Fruit fly (Drosophila melanogaster): Measurements from ENCODE around the gene CG31624.

Gene CG31624

DNA sequence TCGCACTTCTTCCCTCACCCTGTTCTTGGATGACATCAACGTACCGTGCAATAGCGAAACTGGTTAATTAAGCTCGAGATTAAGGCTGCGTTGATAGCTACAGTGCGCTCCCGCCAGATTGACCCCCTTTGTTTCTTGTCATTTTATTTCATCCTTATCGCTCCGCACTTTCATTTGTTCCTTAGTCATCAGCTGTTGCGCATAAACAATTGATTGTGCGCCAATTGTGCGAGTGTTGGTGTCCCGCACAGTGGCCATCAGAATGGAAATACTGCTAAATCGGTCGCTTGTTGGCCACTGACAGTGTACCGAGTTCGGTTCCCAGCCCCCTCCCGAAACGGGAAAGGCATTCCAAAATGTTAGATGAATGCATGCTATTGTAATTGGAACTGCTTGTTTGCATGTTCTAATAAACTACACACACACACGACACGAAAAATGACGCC, 19.5 kb upstream of the CG31624 start (continued):
- TF ChIP-seq Sox102F (GFP tag; optimal IDR thresholded peaks at IDR 0.05) (no peak), CG4707 (GFP tag; optimal IDR thresholded peaks at IDR 0.05) (peak; percentile 29), Dbx (GFP tag; IDR thresholded peaks at IDR 0.05) (peak; percentile 28; the same call in 1 of the 3 replicates), Gsc (GFP tag; IDR thresholded peaks at IDR 0.05) (no peak), mirr (GFP tag; optimal IDR thresholded peaks at IDR 0.05) (peak; percentile 22), shn (GFP tag; optimal IDR thresholded peaks at IDR 0.05) (peak; percentile 0), CG6654 (GFP tag; optimal IDR thresholded peaks at IDR 0.05) (no peak), crc (GFP tag; optimal IDR thresholded peaks at IDR 0.05) (no peak), Med (GFP tag) (peak; percentile 71), Oli (tag; optimal IDR thresholded peaks at IDR 0.05) (no peak), Taf1 (GFP tag; IDR thresholded peaks at IDR 0.05) (no peak), salm (tag; optimal IDR thresholded peaks at IDR 0.05) (no peak), ftz-f1 (GFP tag; optimal IDR thresholded peaks at IDR 0.05) (peak; percentile 11), sima (GFP tag; optimal IDR thresholded peaks at IDR 0.05) (no peak), eyg (GFP tag; optimal IDR thresholded peaks at IDR 0.05) (peak; percentile 12), CG10431 (GFP tag; optimal IDR thresholded peaks at IDR 0.05) (no peak), tup (GFP tag; optimal IDR thresholded peaks at IDR 0.05) (no peak), vnd (GFP tag; IDR thresholded peaks at IDR 0.05; ENCODE audit: partially characterized antibody) (no peak), row (GFP tag; IDR thresholded peaks at IDR 0.05) (peak; percentile 50), CG1603 (tag; optimal IDR thresholded peaks at IDR 0.05) (peak; percentile 25), CG34376 (GFP tag; optimal IDR thresholded peaks at IDR 0.05) (peak; percentile 53), sob (GFP tag; IDR thresholded peaks at IDR 0.05) (0 out of 2 replicates have a peak, but pooled peaks have one; percentile 13), CG2875 (GFP tag; optimal IDR thresholded peaks at IDR 0.05) (no peak), ara (GFP tag; IDR thresholded peaks at IDR 0.05) (peak; percentile 32; the same call in 1 of the 2 replicates), CG13424 (tag; optimal IDR thresholded peaks at IDR 0.05) (no peak), MBD-R2 (GFP tag; IDR thresholded peaks at IDR 0.05) (0 out of 2 replicates have a peak, but pooled peaks have one; percentile 9), CG10147 (GFP tag; optimal IDR thresholded peaks at IDR 0.05) (no peak), scrt (GFP tag; optimal IDR thresholded peaks at IDR 0.05) (peak; percentile 3), stc (GFP tag; IDR thresholded peaks at IDR 0.05) (peak; percentile 29; the same call in 1 of the 2 replicates), C15 (GFP tag; IDR thresholded peaks at IDR 0.05) (no peak), trh (GFP tag; optimal IDR thresholded peaks at IDR 0.05) (no peak), CG2120 (GFP tag; optimal IDR thresholded peaks at IDR 0.05) (peak; percentile 6), lmd (GFP tag; IDR thresholded peaks at IDR 0.05) (peak; percentile 23; the same call in 1 of the 2 replicates), sens (GFP tag) (peak; percentile 70), CG14667 (GFP tag; IDR thresholded peaks at IDR 0.05) (no peak), CG8290 (GFP tag; optimal IDR thresholded peaks at IDR 0.05) (no peak), CG8290 (tag; optimal IDR thresholded peaks at IDR 0.05) (peak in 1 of 2 experiments; percentile 47), cg (GFP tag; optimal IDR thresholded peaks at IDR 0.05) (peak; percentile 41), wor (GFP tag; IDR thresholded peaks at IDR 0.05) (no peak), rib (GFP tag; IDR thresholded peaks at IDR 0.05) (peak; percentile 17; the same call in 1 of the 2 replicates), CG7745 (tag; optimal IDR thresholded peaks at IDR 0.05) (no peak), CG1792 (GFP tag; optimal IDR thresholded peaks at IDR 0.05) (no peak), Lim3 (GFP tag; IDR thresholded peaks at IDR 0.05) (no peak), CG15479 (GFP tag; optimal IDR thresholded peaks at IDR 0.05) (peak; percentile 39), CG9727 (GFP tag; optimal IDR thresholded peaks at IDR 0.05) (no peak), CG7928 (GFP tag; optimal IDR thresholded peaks at IDR 0.05) (no peak), CG10543 (GFP tag; optimal IDR thresholded peaks at IDR 0.05) (peak; percentile 62), H15 (GFP tag; IDR thresholded peaks at IDR 0.05) (no peak), gt (GFP tag; IDR thresholded peaks at IDR 0.05) (no peak), gsb (GFP tag; IDR thresholded peaks at IDR 0.05) (peak; percentile 52; the same call in 1 of the 2 replicates), crp (GFP tag; optimal IDR thresholded peaks at IDR 0.05) (peak in 1 of 2 experiments; percentile 60)
